Worm (Caenorhabditis elegans) whole organism, early embryonic: ENCODE results near the gene ugt-5.

Source experiments
- ama-1 ChIP-seq: fragments of 150-350 bp; optimal IDR thresholded peaks from 2 replicates; lab custom pipeline; 2014
- ceh-36 ChIP-seq: sonication (generic microtip); optimal IDR thresholded peaks from 2 replicates; lab custom pipeline; 2016; ENCODE audit warnings: missing genetic modification characterization, inconsistent platforms, missing compliant biosample characterization
- pes-1 ChIP-seq: fragments of 200-800 bp; sonication (Bioruptor generic); IDR thresholded peaks from 2 replicates; pipeline ENCODE4 v1.3.6; 2022; ENCODE audit warnings: missing genetic modification reagents, missing genetic modification characterization, missing compliant biosample characterization
- sea-1 ChIP-seq: fragments of 200-800 bp; sonication (Bioruptor generic); conservative IDR thresholded peaks from 2 replicates; pipeline ENCODE4 v1.3.6; 2022; ENCODE audit warnings: missing genetic modification characterization, missing compliant biosample characterization
- tra-4 ChIP-seq: sonication (generic microtip); optimal IDR thresholded peaks from 2 replicates; lab custom pipeline; 2017; ENCODE audit warnings: missing genetic modification characterization, missing compliant biosample characterization

- TF ChIP-seq ceh-36 (tag; lab: Kevin White, UChicago): no peak
- TF ChIP-seq tra-4 (tag; lab: Kevin White, UChicago): no peak
- TF ChIP-seq ama-1 (lab: Kevin White, UChicago): no peak
- no peak for TF ChIP-seq pes-1 (GFP tag; lab: Robert Waterston, UW)
- no peak for TF ChIP-seq sea-1 (GFP tag; lab: Robert Waterston, UW)
Observed at ce11 chrV:12819792-12820453, 27.2 kb upstream of the ugt-5 start, which contains the start of the genes ZC443.4 and ugt-18.
